Fruit fly (Drosophila melanogaster) S2 (cell line): Measurements from ENCODE around the gene CG32847.

ENCODE experiments used
- CG8478 ChIP-seq: fragments of >200 bp; optimal IDR thresholded peaks from 2 replicates; lab custom pipeline; 2018
- CTCF ChIP-seq, 2 experiments: fragments of >200 bp; optimal IDR thresholded peaks; 2 replicates each; lab custom pipeline; 2018

DNA sequence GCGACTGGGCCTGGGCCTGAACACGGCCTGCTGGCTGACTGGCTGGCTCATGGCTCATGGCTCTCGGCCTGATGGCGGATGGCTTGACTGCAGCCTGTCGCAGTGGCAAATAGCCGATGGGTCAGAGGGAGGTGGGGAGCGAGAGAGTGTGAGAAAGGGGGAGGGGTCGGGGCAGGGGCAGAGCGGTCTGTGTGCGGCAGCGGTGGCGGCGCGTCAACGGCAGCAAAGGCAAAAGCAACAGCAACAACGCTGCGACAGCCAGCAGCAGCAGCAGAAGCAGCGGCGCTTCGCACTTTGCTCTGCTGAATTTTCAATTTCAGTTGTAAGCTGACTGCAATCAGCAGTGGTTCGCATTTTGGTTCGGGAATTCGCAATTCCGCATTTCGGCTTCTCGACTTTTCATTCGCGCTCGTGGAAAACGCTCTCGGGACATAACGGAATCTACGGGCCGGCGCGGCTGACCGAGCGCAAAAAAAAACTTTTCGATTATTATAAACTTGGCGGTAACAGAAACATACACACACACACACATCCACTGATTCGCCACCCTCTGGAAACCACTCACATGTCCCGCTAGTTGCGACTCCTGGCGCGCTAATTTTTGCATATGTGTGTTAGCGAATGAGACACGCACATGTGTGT lies 15.7 kb upstream of the CG32847 start, which contains the start of gene CG45071:
- no peak for TF ChIP-seq CG8478 (lab: Kevin White, UChicago)
- TF ChIP-seq CTCF (optimal IDR thresholded peaks at IDR 0.05; lab: Kevin White, UChicago) = no peak
